Fruit fly (Drosophila melanogaster) whole organism, embryonic: ENCODE results near the gene CG43088.
A peak's percentile ranks its signal among the peaks of the same experiment; 100 is the strongest.

Experiments used
- CG1024 ChIP-seq: fragments of 200-800 bp; sonication (Bioruptor generic); IDR thresholded peaks from 2 replicates; pipeline ENCODE4 v1.3.6; 2022; ENCODE audit warnings: missing biosample characterization, missing genetic modification characterization
- CG10654 ChIP-seq: fragments of 200-800 bp; sonication (Bioruptor generic); optimal IDR thresholded peaks from 2 replicates; lab custom pipeline; 2016; ENCODE audit warnings: missing biosample characterization, missing genetic modification characterization
- CG10959 ChIP-seq: fragments of 200-800 bp; sonication (Bioruptor generic); IDR thresholded peaks from 2 replicates; pipeline ENCODE4 v1.3.6; 2022; ENCODE audit warnings: missing biosample characterization, missing genetic modification characterization
- CG12104 ChIP-seq: fragments of 200-800 bp; sonication (Bioruptor generic); optimal IDR thresholded peaks from 3 replicates; lab custom pipeline; 2016; ENCODE audit warnings: missing biosample characterization, missing genetic modification characterization
- CG13894 ChIP-seq: fragments of 200-800 bp; sonication (Bioruptor generic); optimal IDR thresholded peaks from 3 replicates; lab custom pipeline; 2018; ENCODE audit warnings: missing biosample characterization, mild to moderate bottlenecking, missing genetic modification characterization, moderate library complexity
- CG14014 ChIP-seq: fragments of 200-800 bp; sonication (Bioruptor generic); IDR thresholded peaks from 2 replicates; pipeline ENCODE4 v1.3.6; 2022; ENCODE audit warnings: missing biosample characterization, missing genetic modification characterization
- CG1647 ChIP-seq: fragments of 200-800 bp; sonication (Bioruptor generic); optimal IDR thresholded peaks from 3 replicates; lab custom pipeline; 2016; ENCODE audit warnings: missing biosample characterization, missing genetic modification characterization
- CG16813 ChIP-seq: fragments of 200-800 bp; sonication (Bioruptor generic); IDR thresholded peaks from 3 replicates; pipeline ENCODE4 v1.3.6; 2022; ENCODE audit warnings: missing biosample characterization, missing genetic modification characterization; ENCODE audit not compliant: partially characterized antibody
- CG17912 ChIP-seq: fragments of 200-800 bp; sonication (Bioruptor generic); optimal IDR thresholded peaks from 2 replicates; lab custom pipeline; 2018; ENCODE audit warnings: missing biosample characterization, mild to moderate bottlenecking, missing genetic modification characterization
- CG18619 ChIP-seq: fragments of 200-800 bp; sonication (Bioruptor generic); optimal IDR thresholded peaks from 3 replicates; lab custom pipeline; 2017; ENCODE audit warnings: missing biosample characterization, mild to moderate bottlenecking, missing genetic modification characterization
- CG18764 ChIP-seq: fragments of 200-800 bp; sonication (Bioruptor generic); optimal IDR thresholded peaks from 3 replicates; lab custom pipeline; 2016; ENCODE audit warnings: missing biosample characterization, missing genetic modification characterization
- CG30403 ChIP-seq: fragments of 200-800 bp; sonication (Bioruptor generic); optimal IDR thresholded peaks from 3 replicates; lab custom pipeline; 2016; ENCODE audit warnings: missing biosample characterization, missing genetic modification characterization
- CG33213 ChIP-seq: fragments of 200-800 bp; sonication (Bioruptor generic); optimal IDR thresholded peaks from 3 replicates; lab custom pipeline; 2016; ENCODE audit warnings: missing biosample characterization, missing genetic modification characterization
- CG3407 ChIP-seq: fragments of 200-800 bp; sonication (Bioruptor generic); optimal IDR thresholded peaks from 2 replicates; lab custom pipeline; 2018; ENCODE audit warnings: missing biosample characterization, mild to moderate bottlenecking, missing genetic modification characterization
- CG42726 ChIP-seq: fragments of 200-800 bp; sonication (Bioruptor generic); IDR thresholded peaks from 2 replicates; pipeline ENCODE4 v1.3.6; 2022; ENCODE audit warnings: missing biosample characterization, missing genetic modification characterization; ENCODE audit not compliant: partially characterized antibody
- CG5245 ChIP-seq: fragments of 200-800 bp; sonication (Bioruptor generic); optimal IDR thresholded peaks from 3 replicates; lab custom pipeline; 2016; ENCODE audit warnings: missing biosample characterization, missing genetic modification characterization
- CG9797 ChIP-seq: fragments of 200-800 bp; sonication (Bioruptor generic); optimal IDR thresholded peaks from 3 replicates; lab custom pipeline; 2018; ENCODE audit warnings: missing biosample characterization, mild to moderate bottlenecking, missing genetic modification characterization
- CrebB ChIP-seq: fragments of 200-800 bp; sonication (Bioruptor generic); optimal IDR thresholded peaks from 3 replicates; lab custom pipeline; 2018; ENCODE audit warnings: missing biosample characterization, mild to moderate bottlenecking, missing genetic modification characterization
- Dad ChIP-seq: fragments of 200-800 bp; sonication (Bioruptor generic); optimal IDR thresholded peaks from 3 replicates; lab custom pipeline; 2016; ENCODE audit warnings: missing biosample characterization, missing genetic modification characterization
- Dbx ChIP-seq: fragments of 200-800 bp; sonication (Bioruptor generic); IDR thresholded peaks from 3 replicates; pipeline ENCODE4 v1.3.6; 2022; ENCODE audit warnings: missing biosample characterization, missing genetic modification characterization
- Dll ChIP-seq: fragments of 200-800 bp; sonication (Bioruptor generic); IDR thresholded peaks from 4 replicates; pipeline ENCODE4 v1.3.6; 2022; ENCODE audit warnings: missing biosample characterization, missing genetic modification characterization; ENCODE audit not compliant: partially characterized antibody
- HHEX ChIP-seq: fragments of 200-800 bp; sonication (Bioruptor generic); optimal IDR thresholded peaks from 3 replicates; lab custom pipeline; 2017; ENCODE audit warnings: missing biosample characterization, mild to moderate bottlenecking, missing genetic modification characterization, missing genetic modification reagents
- Mad ChIP-seq: fragments of 200-800 bp; sonication (Bioruptor generic); optimal IDR thresholded peaks from 2 replicates; lab custom pipeline; 2016; ENCODE audit warnings: missing biosample characterization, missing genetic modification characterization
- NC2β ChIP-seq: fragments of 200-800 bp; sonication (Bioruptor generic); optimal IDR thresholded peaks from 2 replicates; lab custom pipeline; 2016; ENCODE audit warnings: missing biosample characterization, missing genetic modification characterization
- NK7.1 ChIP-seq: fragments of 200-800 bp; sonication (Bioruptor generic); optimal IDR thresholded peaks from 3 replicates; lab custom pipeline; 2016; ENCODE audit warnings: missing biosample characterization, missing genetic modification characterization
- Nf-YB ChIP-seq: fragments of 200-800 bp; sonication (Bioruptor generic); optimal IDR thresholded peaks from 3 replicates; lab custom pipeline; 2019; ENCODE audit warnings: missing biosample characterization, mild to moderate bottlenecking, missing genetic modification characterization, moderate library complexity
- ab ChIP-seq: fragments of 200-800 bp; sonication (Bioruptor generic); optimal IDR thresholded peaks from 2 replicates; lab custom pipeline; 2016; ENCODE audit warnings: missing biosample characterization, missing genetic modification characterization
- abd-A ChIP-seq: fragments of 200-800 bp; sonication (Bioruptor generic); optimal IDR thresholded peaks from 3 replicates; lab custom pipeline; 2019; ENCODE audit warnings: missing biosample characterization, mild to moderate bottlenecking, missing genetic modification characterization, moderate library complexity
- ato ChIP-seq: fragments of 200-800 bp; sonication (Bioruptor generic); IDR thresholded peaks from 2 replicates; pipeline ENCODE4 v1.3.6; 2022; ENCODE audit warnings: missing biosample characterization, missing genetic modification characterization; ENCODE audit not compliant: partially characterized antibody
- bowl ChIP-seq: fragments of 200-800 bp; sonication (Bioruptor generic); IDR thresholded peaks from 2 replicates; pipeline ENCODE4 v1.3.6; 2022; ENCODE audit warnings: missing biosample characterization, missing genetic modification characterization
- chn ChIP-seq: fragments of 200-800 bp; sonication (Bioruptor generic); optimal IDR thresholded peaks from 2 replicates; lab custom pipeline; 2016; ENCODE audit warnings: missing biosample characterization, missing genetic modification characterization
- crol ChIP-seq: fragments of 200-800 bp; sonication (Bioruptor generic); IDR thresholded peaks from 2 replicates; pipeline ENCODE4 v1.3.6; 2022; ENCODE audit warnings: missing biosample characterization, missing genetic modification characterization
- dm ChIP-seq: fragments of 200-800 bp; sonication (Bioruptor generic); optimal IDR thresholded peaks from 3 replicates; lab custom pipeline; 2016; ENCODE audit warnings: missing biosample characterization, missing genetic modification characterization
- emc ChIP-seq: fragments of 200-800 bp; sonication (Bioruptor generic); optimal IDR thresholded peaks from 2 replicates; lab custom pipeline; 2016; ENCODE audit warnings: missing biosample characterization, missing genetic modification characterization
- esg ChIP-seq: fragments of 200-800 bp; sonication (Bioruptor generic); conservative IDR thresholded peaks from 2 replicates; pipeline ENCODE4 v1.3.6; 2022; ENCODE audit warnings: missing biosample characterization, missing genetic modification characterization
- fd96Cb ChIP-seq: fragments of 200-800 bp; sonication (Bioruptor generic); optimal IDR thresholded peaks from 2 replicates; lab custom pipeline; 2018; ENCODE audit warnings: missing biosample characterization, mild to moderate bottlenecking, missing genetic modification characterization, moderate library complexity
- gcm2 ChIP-seq: fragments of 200-800 bp; sonication (Bioruptor generic); optimal IDR thresholded peaks from 2 replicates; lab custom pipeline; 2016; ENCODE audit warnings: missing biosample characterization, missing genetic modification characterization
- grau ChIP-seq: fragments of 200-800 bp; optimal IDR thresholded peaks from 3 replicates; lab custom pipeline; 2019; ENCODE audit warnings: missing biosample characterization, mild to moderate bottlenecking, missing genetic modification characterization, moderate library complexity
- knrl ChIP-seq: fragments of 200-800 bp; sonication (Bioruptor generic); IDR thresholded peaks from 3 replicates; pipeline ENCODE4 v1.3.6; 2022; ENCODE audit warnings: missing biosample characterization, missing genetic modification characterization; ENCODE audit not compliant: partially characterized antibody
- luna ChIP-seq: fragments of 200-800 bp; sonication (Bioruptor generic); optimal IDR thresholded peaks from 2 replicates; lab custom pipeline; 2016; ENCODE audit warnings: missing biosample characterization, missing genetic modification characterization
- odd ChIP-seq: fragments of 200-800 bp; sonication (Bioruptor generic); optimal IDR thresholded peaks from 2 replicates; lab custom pipeline; 2017; ENCODE audit warnings: missing biosample characterization, mild to moderate bottlenecking, missing genetic modification characterization
- peb ChIP-seq: fragments of 200-800 bp; sonication (Bioruptor generic); IDR thresholded peaks from 2 replicates; pipeline ENCODE4 v1.3.6; 2022; ENCODE audit warnings: missing biosample characterization, missing genetic modification characterization
- ranshi ChIP-seq: fragments of 200-800 bp; sonication (Bioruptor generic); IDR thresholded peaks from 2 replicates; pipeline ENCODE4 v1.3.6; 2022; ENCODE audit warnings: missing biosample characterization, missing genetic modification characterization
- sens ChIP-seq: fragments of 200-800 bp; sonication (Bioruptor generic); peaks from one replicate; lab custom pipeline; 2016; ENCODE audit warnings: missing biosample characterization, missing genetic modification characterization
- sisA ChIP-seq: fragments of 200-800 bp; sonication (Bioruptor generic); IDR thresholded peaks from 2 replicates; pipeline ENCODE4 v1.3.6; 2022; ENCODE audit warnings: missing biosample characterization, missing genetic modification characterization
- so ChIP-seq: fragments of 200-800 bp; sonication (Bioruptor generic); IDR thresholded peaks from 3 replicates; pipeline ENCODE4 v1.3.6; 2022; ENCODE audit warnings: missing biosample characterization, missing genetic modification characterization
- sr ChIP-seq: fragments of 200-800 bp; sonication (Bioruptor generic); IDR thresholded peaks from 3 replicates; pipeline ENCODE4 v1.3.6; 2022; ENCODE audit warnings: missing biosample characterization, missing genetic modification characterization
- stc ChIP-seq: fragments of 200-800 bp; sonication (Bioruptor generic); IDR thresholded peaks from 2 replicates; pipeline ENCODE4 v1.3.6; 2022; ENCODE audit warnings: missing biosample characterization, missing genetic modification characterization
- tgo ChIP-seq: fragments of 200-800 bp; sonication (Bioruptor generic); IDR thresholded peaks from 3 replicates; pipeline ENCODE4 v1.3.6; 2022; ENCODE audit warnings: missing biosample characterization, missing genetic modification characterization
- ttk ChIP-seq: fragments of 200-800 bp; sonication (Bioruptor generic); IDR thresholded peaks from 2 replicates; pipeline ENCODE4 v2.1.2; 2022; ENCODE audit warnings: missing biosample characterization, missing genetic modification characterization
- zfh1 ChIP-seq: fragments of 200-800 bp; sonication (Bioruptor generic); IDR thresholded peaks from 3 replicates; pipeline ENCODE4 v1.3.6; 2022; ENCODE audit warnings: missing biosample characterization, missing genetic modification characterization

CG43088 gene

dm6 chrX:14717245-14717644 lies 15.1 kb downstream of the CG43088 start (continued):
- no peak for TF ChIP-seq gcm2 (GFP tag; lab: Kevin White, UChicago)
- peak; percentile 87 for TF ChIP-seq CG14014 (GFP tag; lab: Robert Waterston, UW)
- TF ChIP-seq CG3407 (GFP tag; lab: Kevin White, UChicago), result peak; percentile 93
- TF ChIP-seq dm (GFP tag; lab: Kevin White, UChicago), result no peak
- TF ChIP-seq CG13894 (tag; lab: Kevin White, UChicago), result no peak
- TF ChIP-seq HHEX (GFP tag; lab: Kevin White, UChicago), result peak; percentile 90
- no peak for TF ChIP-seq ab
- TF ChIP-seq NK7.1 (GFP tag; lab: Kevin White, UChicago), result peak; percentile 73
- no peak for TF ChIP-seq CG16813 (GFP tag; lab: Robert Waterston, UW)
- TF ChIP-seq CrebB (tag; lab: Kevin White, UChicago), result peak; percentile 79
- no peak; the same call in 1 of the 2 replicates for TF ChIP-seq esg
- peak; percentile 43 for TF ChIP-seq Nf-YB (GFP tag; lab: Kevin White, UChicago)
- TF ChIP-seq CG1024 (GFP tag; lab: Robert Waterston, UW), result peak; percentile 85
- peak; percentile 46 for TF ChIP-seq emc (GFP tag; lab: Kevin White, UChicago)
- peak; percentile 76 for TF ChIP-seq stc (GFP tag; lab: Robert Waterston, UW)
- TF ChIP-seq crol (GFP tag; lab: Robert Waterston, UW), result 0 out of 2 replicates have a peak, but pooled peaks have one; percentile 29
- TF ChIP-seq knrl (GFP tag; lab: Robert Waterston, UW), result no peak
- TF ChIP-seq odd (GFP tag; lab: Kevin White, UChicago), result peak; percentile 86
- no peak for TF ChIP-seq CG42726 (GFP tag; lab: Robert Waterston, UW)
- peak; percentile 83 for TF ChIP-seq sr (GFP tag; lab: Robert Waterston, UW)
- TF ChIP-seq NC2β (GFP tag; lab: Kevin White, UChicago), result peak; percentile 68
- peak; percentile 42 for TF ChIP-seq CG1647 (GFP tag; lab: Kevin White, UChicago)
- TF ChIP-seq ttk (GFP tag; lab: Robert Waterston, UW), result peak; percentile 62; the same call in 1 of the 2 replicates
- peak; percentile 84 for TF ChIP-seq CG33213
- peak; percentile 56 for TF ChIP-seq fd96Cb (tag; lab: Kevin White, UChicago)
- 0 out of 2 replicates have a peak, but pooled peaks have one; percentile 30 for TF ChIP-seq sisA (GFP tag; lab: Robert Waterston, UW)
- no peak for TF ChIP-seq ato (GFP tag; lab: Robert Waterston, UW)
- peak; percentile 68 for TF ChIP-seq CG5245 (GFP tag; lab: Kevin White, UChicago)
- peak; percentile 43 for TF ChIP-seq CG30403 (GFP tag; lab: Kevin White, UChicago)
- peak; percentile 85 for TF ChIP-seq CG10654 (GFP tag; lab: Kevin White, UChicago)
- TF ChIP-seq abd-A (tag; lab: Kevin White, UChicago), result no peak
- TF ChIP-seq so, result peak; percentile 84
- TF ChIP-seq sens (GFP tag; lab: Kevin White, UChicago), result peak; percentile 95
- peak; percentile 85 for TF ChIP-seq CG18619 (GFP tag; lab: Kevin White, UChicago)
- TF ChIP-seq Mad (GFP tag; lab: Kevin White, UChicago), result peak; percentile 34
- TF ChIP-seq bowl, result peak; percentile 59; the same call in 1 of the 2 replicates
- peak; percentile 76 for TF ChIP-seq CG12104
- TF ChIP-seq Dll (GFP tag; lab: Robert Waterston, UW), result no peak
- TF ChIP-seq CG10959 (GFP tag; lab: Robert Waterston, UW), result peak; percentile 25; the same call in 1 of the 2 replicates
- TF ChIP-seq luna (GFP tag; lab: Kevin White, UChicago), result no peak
- TF ChIP-seq CG9797 (GFP tag; lab: Kevin White, UChicago), result no peak
- TF ChIP-seq peb (GFP tag; lab: Robert Waterston, UW), result 0 out of 2 replicates have a peak, but pooled peaks have one; percentile 15
- peak; percentile 94 for TF ChIP-seq CG17912 (GFP tag; lab: Kevin White, UChicago)
- TF ChIP-seq grau (tag; lab: Kevin White, UChicago), result peak; percentile 49
- TF ChIP-seq tgo (GFP tag; lab: Robert Waterston, UW), result peak; percentile 60
- TF ChIP-seq Dbx (GFP tag; lab: Robert Waterston, UW), result peak; percentile 56; the same call in 1 of the 3 replicates
- peak; percentile 79 for TF ChIP-seq zfh1 (GFP tag; lab: Robert Waterston, UW)
- peak; percentile 28 for TF ChIP-seq chn (GFP tag; lab: Kevin White, UChicago)
- peak; percentile 83 for TF ChIP-seq CG18764
- TF ChIP-seq ranshi (GFP tag; lab: Robert Waterston, UW), result peak; percentile 86
- TF ChIP-seq Dad (GFP tag; lab: Kevin White, UChicago), result peak; percentile 56
